ENCODE assay signal across 5 fruit fly cellular contexts in the genomic region with DNA sequence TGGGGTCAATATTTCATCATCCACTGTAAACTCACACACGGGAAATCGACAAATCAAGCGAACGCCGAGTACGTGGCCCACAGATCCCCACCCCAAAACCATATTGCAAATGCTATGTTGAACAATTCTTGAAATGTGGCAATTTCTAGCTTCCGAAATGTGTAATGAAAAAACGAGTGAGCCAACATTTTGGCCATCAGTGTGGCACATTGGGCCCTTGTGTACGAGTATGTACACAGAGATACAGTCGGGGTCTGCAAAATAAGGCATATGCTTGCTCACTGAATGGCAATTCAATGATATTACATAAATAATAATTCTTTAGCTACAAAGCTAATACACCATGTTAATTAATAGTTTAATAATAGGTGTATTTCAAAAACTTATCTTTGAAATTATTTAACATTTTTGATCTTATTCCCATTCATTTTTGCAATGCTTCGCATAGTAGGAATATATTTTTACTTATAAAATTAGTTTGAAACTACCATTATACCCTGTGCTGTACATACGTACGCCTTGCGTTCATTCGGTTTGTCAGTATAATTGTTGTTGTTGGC.
TF ChIP-seq lines count a peak whose summit lies in the region.

No protein-coding gene starts in this region.

- TF ChIP-seq CTCF in whole organism, embryonic (GFP tag; optimal IDR thresholded peaks at IDR 0.05; lab: Kevin White, UChicago), result peak; percentile 33

TF ChIP-seq in whole organism, adult, 20 proteins besides CTCF, POLR2A, EP300 and RAD21 (continues in another document):
- TF ChIP-seq CG33017 (tag; optimal IDR thresholded peaks at IDR 0.05; lab: Kevin White, UChicago) (peak; percentile 89), CG7101 (tag; optimal IDR thresholded peaks at IDR 0.05; lab: Kevin White, UChicago) (peak; percentile 84), tj (GFP tag; optimal IDR thresholded peaks at IDR 0.05; lab: Kevin White, UChicago) (peak; percentile 76), pad (GFP tag; optimal IDR thresholded peaks at IDR 0.05; lab: Kevin White, UChicago) (peak; percentile 72), CG12768 (GFP tag; optimal IDR thresholded peaks at IDR 0.05; lab: Kevin White, UChicago) (peak; percentile 73), Clk (GFP tag; optimal IDR thresholded peaks at IDR 0.05; lab: Kevin White, UChicago) (no peak), CG7045 (GFP tag; optimal IDR thresholded peaks at IDR 0.05; lab: Kevin White, UChicago) (peak; percentile 79), CG5204 (GFP tag; optimal IDR thresholded peaks at IDR 0.05; lab: Kevin White, UChicago) (peak; percentile 72), CG1620 (GFP tag; optimal IDR thresholded peaks at IDR 0.05; lab: Kevin White, UChicago) (peak; percentile 74), Hr96 (GFP tag; optimal IDR thresholded peaks at IDR 0.05; lab: Kevin White, UChicago) (peak; percentile 73), Crg-1 (GFP tag; optimal IDR thresholded peaks at IDR 0.05; lab: Kevin White, UChicago) (peak; percentile 55), CG14711 (tag; optimal IDR thresholded peaks at IDR 0.05; lab: Kevin White, UChicago) (peak; percentile 79), kay (GFP tag; lab: Kevin White, UChicago; ENCODE audit: borderline replicate concordance) (peak; percentile 91), ovo (GFP tag; optimal IDR thresholded peaks at IDR 0.05; lab: Kevin White, UChicago) (peak; percentile 61), Mnt (GFP tag; optimal IDR thresholded peaks at IDR 0.05; lab: Kevin White, UChicago) (peak; percentile 31), cic (GFP tag; optimal IDR thresholded peaks at IDR 0.05; lab: Kevin White, UChicago) (no peak)

TF ChIP-seq in whole organism, embryonic, 481 proteins besides CTCF, POLR2A, EP300 and RAD21 (continues in another document):
- no peak for TF ChIP-seq br (optimal IDR thresholded peaks at IDR 0.05; lab: Kevin White, UChicago)
- TF ChIP-seq CG18476 (GFP tag; optimal IDR thresholded peaks at IDR 0.05; lab: Kevin White, UChicago), result peak; percentile 85
- peak; percentile 40 for TF ChIP-seq pfk (GFP tag; optimal IDR thresholded peaks at IDR 0.05; lab: Kevin White, UChicago)
- TF ChIP-seq exex (tag; optimal IDR thresholded peaks at IDR 0.05; lab: Kevin White, UChicago), result peak; percentile 43
- peak; percentile 82 for TF ChIP-seq zfh1 (GFP tag; IDR thresholded peaks at IDR 0.05; lab: Robert Waterston, UW)
- TF ChIP-seq lab (GFP tag; optimal IDR thresholded peaks at IDR 0.05; lab: Kevin White, UChicago), result peak; percentile 92
- peak; percentile 70 for TF ChIP-seq Usf (GFP tag; optimal IDR thresholded peaks at IDR 0.05; lab: Kevin White, UChicago)
- peak in 1 of 2 experiments; percentile 59 for TF ChIP-seq Hr78 (GFP tag; optimal IDR thresholded peaks at IDR 0.05; lab: Kevin White, UChicago)
- TF ChIP-seq CG4617 (GFP tag; optimal IDR thresholded peaks at IDR 0.05; lab: Kevin White, UChicago; ENCODE audit: borderline replicate concordance), result peak; percentile 63
- peak; percentile 92 for TF ChIP-seq Ets65A (GFP tag; lab: Kevin White, UChicago)
- TF ChIP-seq CG11560 (tag; IDR thresholded peaks at IDR 0.05; lab: Robert Waterston, UW), result peak; percentile 74
- peak; percentile 87 for TF ChIP-seq nerfin-1 (tag; optimal IDR thresholded peaks at IDR 0.05; lab: Kevin White, UChicago)
- TF ChIP-seq CG9609 (GFP tag; optimal IDR thresholded peaks at IDR 0.05; lab: Kevin White, UChicago), result peak; percentile 73
- peak; percentile 61 for TF ChIP-seq Myb (GFP tag; optimal IDR thresholded peaks at IDR 0.05; lab: Kevin White, UChicago)
- TF ChIP-seq CG34376 (GFP tag; optimal IDR thresholded peaks at IDR 0.05; lab: Kevin White, UChicago), result peak; percentile 69
- TF ChIP-seq Trl (optimal IDR thresholded peaks at IDR 0.05; lab: Kevin White, UChicago), result no peak
- TF ChIP-seq Trl (GFP tag; optimal IDR thresholded peaks at IDR 0.05; lab: Kevin White, UChicago), result peak; percentile 76

TF ChIP-seq in whole organism, prepupa, 60 proteins besides CTCF, POLR2A, EP300 and RAD21 (continues in another document):
- TF ChIP-seq Ets21C (GFP tag; optimal IDR thresholded peaks at IDR 0.05; lab: Kevin White, UChicago) (peak; percentile 83), CG8319 (GFP tag; optimal IDR thresholded peaks at IDR 0.05; lab: Kevin White, UChicago) (peak; percentile 91), CG10669 (GFP tag; optimal IDR thresholded peaks at IDR 0.05; lab: Kevin White, UChicago) (peak; percentile 85), Smox (GFP tag; optimal IDR thresholded peaks at IDR 0.05; lab: Kevin White, UChicago) (peak; percentile 92), Hr38 (GFP tag; optimal IDR thresholded peaks at IDR 0.05; lab: Kevin White, UChicago) (peak; percentile 60), CG31627 (GFP tag; optimal IDR thresholded peaks at IDR 0.05; lab: Kevin White, UChicago) (peak; percentile 93), CG16779 (tag; optimal IDR thresholded peaks at IDR 0.05; lab: Kevin White, UChicago) (peak; percentile 84), fd85E (GFP tag; optimal IDR thresholded peaks at IDR 0.05; lab: Kevin White, UChicago) (peak; percentile 82), CG7368 (GFP tag; optimal IDR thresholded peaks at IDR 0.05; lab: Kevin White, UChicago) (peak; percentile 83), Eip75B (GFP tag; optimal IDR thresholded peaks at IDR 0.05; lab: Kevin White, UChicago) (peak; percentile 90), dac (GFP tag; optimal IDR thresholded peaks at IDR 0.05; lab: Kevin White, UChicago) (peak; percentile 79), salr (GFP tag; optimal IDR thresholded peaks at IDR 0.05; lab: Kevin White, UChicago) (peak; percentile 67 to 94), CG3032 (tag; optimal IDR thresholded peaks at IDR 0.05; lab: Kevin White, UChicago) (peak; percentile 90), Lpt (GFP tag; optimal IDR thresholded peaks at IDR 0.05; lab: Kevin White, UChicago) (peak; percentile 90), cyc (GFP tag; optimal IDR thresholded peaks at IDR 0.05; lab: Kevin White, UChicago) (peak; percentile 92), esn (GFP tag; optimal IDR thresholded peaks at IDR 0.05; lab: Kevin White, UChicago) (peak; percentile 95), CG34406 (GFP tag; optimal IDR thresholded peaks at IDR 0.05; lab: Kevin White, UChicago) (peak; percentile 94), CG8632 (GFP tag; optimal IDR thresholded peaks at IDR 0.05; lab: Kevin White, UChicago) (peak; percentile 91)

TF ChIP-seq in whole organism, pupa, 21 proteins besides CTCF, POLR2A, EP300 and RAD21 (continues in another document):
- peak; percentile 84 for TF ChIP-seq fd96Ca (GFP tag; IDR thresholded peaks at IDR 0.05; lab: Robert Waterston, UW)
- peak; percentile 65; the same call in 1 of the 2 replicates for TF ChIP-seq rn (GFP tag; IDR thresholded peaks at IDR 0.05; lab: Robert Waterston, UW)
- peak; percentile 58 for TF ChIP-seq gl (tag; optimal IDR thresholded peaks at IDR 0.05; lab: Kevin White, UChicago)
- TF ChIP-seq CG32121 (GFP tag; IDR thresholded peaks at IDR 0.05; lab: Robert Waterston, UW), result peak; percentile 90
- TF ChIP-seq Pif1B (GFP tag; optimal IDR thresholded peaks at IDR 0.05; lab: Kevin White, UChicago), result peak; percentile 88
- peak; percentile 74 for TF ChIP-seq CG13204 (GFP tag; optimal IDR thresholded peaks at IDR 0.05; lab: Kevin White, UChicago)
- TF ChIP-seq CG15710 (tag; optimal IDR thresholded peaks at IDR 0.05; lab: Kevin White, UChicago), result peak; percentile 91
- TF ChIP-seq CG8159 (tag; optimal IDR thresholded peaks at IDR 0.05; lab: Kevin White, UChicago), result peak; percentile 92
- peak; percentile 89 for TF ChIP-seq Pif1A (GFP tag; optimal IDR thresholded peaks at IDR 0.05; lab: Kevin White, UChicago)
- peak; percentile 74; the same call in 1 of the 2 replicates for TF ChIP-seq CG10348 (GFP tag; IDR thresholded peaks at IDR 0.05; lab: Robert Waterston, UW)
- TF ChIP-seq CG8301 (tag; optimal IDR thresholded peaks at IDR 0.05; lab: Kevin White, UChicago), result peak; percentile 94
- TF ChIP-seq CG4496 (GFP tag; IDR thresholded peaks at IDR 0.05; lab: Robert Waterston, UW), result peak; percentile 91
- peak; percentile 29 for TF ChIP-seq EcR (GFP tag; optimal IDR thresholded peaks at IDR 0.05; lab: Kevin White, UChicago)
- TF ChIP-seq Ets98B (GFP tag; IDR thresholded peaks at IDR 0.05; lab: Robert Waterston, UW), result peak; percentile 78
- TF ChIP-seq CG14655 (GFP tag; optimal IDR thresholded peaks at IDR 0.05; lab: Kevin White, UChicago), result peak; percentile 95
- TF ChIP-seq Snoo (tag; optimal IDR thresholded peaks at IDR 0.05; lab: Kevin White, UChicago), result peak; percentile 86
- peak; percentile 84 for TF ChIP-seq CG34367 (tag; optimal IDR thresholded peaks at IDR 0.05; lab: Kevin White, UChicago)
- TF ChIP-seq CG17806 (tag; optimal IDR thresholded peaks at IDR 0.05; lab: Kevin White, UChicago), result peak; percentile 92
- TF ChIP-seq CG12605 (GFP tag; IDR thresholded peaks at IDR 0.05; lab: Robert Waterston, UW), result peak; percentile 82

TF ChIP-seq in whole organism, wandering third instar larva, 38 proteins besides CTCF, POLR2A, EP300 and RAD21 (continues in another document):
- TF ChIP-seq dl (GFP tag; optimal IDR thresholded peaks at IDR 0.05; lab: Kevin White, UChicago; ENCODE audit: insufficient read depth in 1 of 2, partially characterized antibody in 2 of 2) (no peak), Rel (GFP tag; optimal IDR thresholded peaks at IDR 0.05; lab: Kevin White, UChicago) (peak; percentile 1), Rel (tag; optimal IDR thresholded peaks at IDR 0.05; lab: Kevin White, UChicago) (peak; percentile 71), Mio (GFP tag; optimal IDR thresholded peaks at IDR 0.05; lab: Kevin White, UChicago) (peak; percentile 82), HLH106 (tag; optimal IDR thresholded peaks at IDR 0.05; lab: Kevin White, UChicago) (peak; percentile 91), CrebA (GFP tag; optimal IDR thresholded peaks at IDR 0.05; lab: Kevin White, UChicago; ENCODE audit: borderline replicate concordance) (no peak), fru (GFP tag; optimal IDR thresholded peaks at IDR 0.05; lab: Kevin White, UChicago) (peak; percentile 90), CG9705 (GFP tag; optimal IDR thresholded peaks at IDR 0.05; lab: Kevin White, UChicago) (peak; percentile 85), dsf (GFP tag; optimal IDR thresholded peaks at IDR 0.05; lab: Kevin White, UChicago; ENCODE audit: borderline replicate concordance) (no peak), Hr83 (GFP tag; optimal IDR thresholded peaks at IDR 0.05; lab: Kevin White, UChicago; ENCODE audit: poor library complexity, severe bottlenecking) (peak; percentile 70), tai (GFP tag; optimal IDR thresholded peaks at IDR 0.05; lab: Kevin White, UChicago) (peak; percentile 79), dmrt93B (GFP tag; optimal IDR thresholded peaks at IDR 0.05; lab: Kevin White, UChicago) (peak; percentile 78), lola (GFP tag; optimal IDR thresholded peaks at IDR 0.05; lab: Kevin White, UChicago) (no peak), Jra (GFP tag; optimal IDR thresholded peaks at IDR 0.05; lab: Kevin White, UChicago) (peak; percentile 71), sv (GFP tag; optimal IDR thresholded peaks at IDR 0.05; lab: Kevin White, UChicago) (peak; percentile 87), h (GFP tag; optimal IDR thresholded peaks at IDR 0.05; lab: Kevin White, UChicago) (peak; percentile 91), Hnf4 (GFP tag; optimal IDR thresholded peaks at IDR 0.05; lab: Kevin White, UChicago) (peak; percentile 80), sage (GFP tag; optimal IDR thresholded peaks at IDR 0.05; lab: Kevin White, UChicago) (peak; percentile 83), br (GFP tag; optimal IDR thresholded peaks at IDR 0.05; lab: Kevin White, UChicago) (peak; percentile 80), usp (GFP tag; optimal IDR thresholded peaks at IDR 0.05; lab: Kevin White, UChicago) (no peak)
